Worm (Caenorhabditis elegans) whole organism, early embryonic: Measurements from ENCODE around the gene C05E7.3.

Source experiments
- B0310.2 ChIP-seq: sonication (generic microtip); optimal IDR thresholded peaks from 2 replicates; lab custom pipeline; 2016; ENCODE audit warnings: mild to moderate bottlenecking, missing genetic modification characterization, missing compliant biosample characterization
- F13C5.2 ChIP-seq: sonication (generic microtip); optimal IDR thresholded peaks from 2 replicates; lab custom pipeline; 2017; ENCODE audit warnings: mild to moderate bottlenecking, missing genetic modification characterization, inconsistent platforms, missing compliant biosample characterization
- aly-1 ChIP-seq: sonication (generic microtip); optimal IDR thresholded peaks from 2 replicates; lab custom pipeline; 2016; ENCODE audit warnings: missing genetic modification characterization, missing compliant biosample characterization
- ama-1 ChIP-seq: fragments of 150-350 bp; optimal IDR thresholded peaks from 2 replicates; lab custom pipeline; 2014
- ceh-13 ChIP-seq: fragments of 200-800 bp; sonication (Bioruptor generic); optimal IDR thresholded peaks from 2 replicates; lab custom pipeline; 2018; ENCODE audit warnings: mild to moderate bottlenecking, missing genetic modification characterization, missing compliant biosample characterization
- ceh-36 ChIP-seq: sonication (generic microtip); optimal IDR thresholded peaks from 2 replicates; lab custom pipeline; 2016; ENCODE audit warnings: missing genetic modification characterization, inconsistent platforms, missing compliant biosample characterization
- ets-7 ChIP-seq: sonication (generic microtip); optimal IDR thresholded peaks from 2 replicates; lab custom pipeline; 2016; ENCODE audit warnings: missing genotype, missing genetic modification characterization, missing compliant biosample characterization
- flt-1 ChIP-seq: fragments of 200-800 bp; sonication (Bioruptor generic); IDR thresholded peaks from 2 replicates; pipeline ENCODE4 v1.3.6; 2022; ENCODE audit warnings: missing genetic modification characterization, missing compliant biosample characterization
- hmbx-1 ChIP-seq: sonication (generic microtip); optimal IDR thresholded peaks from 2 replicates; lab custom pipeline; 2016; ENCODE audit warnings: mild to moderate bottlenecking, missing genetic modification characterization, missing compliant biosample characterization
- pes-1 ChIP-seq: fragments of 200-800 bp; sonication (Bioruptor generic); IDR thresholded peaks from 2 replicates; pipeline ENCODE4 v1.3.6; 2022; ENCODE audit warnings: missing genetic modification reagents, missing genetic modification characterization, missing compliant biosample characterization
- scrt-1 ChIP-seq: fragments of 200-800 bp; sonication (Bioruptor generic); IDR thresholded peaks from 2 replicates; pipeline ENCODE4 v1.3.6; 2022; ENCODE audit warnings: missing genetic modification characterization, missing compliant biosample characterization
- sea-1 ChIP-seq: fragments of 200-800 bp; sonication (Bioruptor generic); conservative IDR thresholded peaks from 2 replicates; pipeline ENCODE4 v1.3.6; 2022; ENCODE audit warnings: missing genetic modification characterization, missing compliant biosample characterization
- tbx-11 ChIP-seq: fragments of 200-800 bp; sonication (Bioruptor generic); IDR thresholded peaks from 2 replicates; pipeline ENCODE4 v1.3.6; 2022; ENCODE audit warnings: missing genetic modification characterization, missing compliant biosample characterization
- tbx-37 ChIP-seq: fragments of 200-800 bp; sonication (Bioruptor generic); conservative IDR thresholded peaks from 2 replicates; pipeline ENCODE4 v1.3.6; 2022; ENCODE audit warnings: missing genetic modification reagents, missing genetic modification characterization, missing compliant biosample characterization

ce11 chrX:12934768-12935167 lies 11.7 kb downstream of the C05E7.3 start, which contains the start of gene gmap-1:
- TF ChIP-seq ama-1 (lab: Kevin White, UChicago): no peak
- TF ChIP-seq ceh-13 (GFP tag; lab: Kevin White, UChicago): no peak
- TF ChIP-seq tbx-37 (GFP tag; lab: Robert Waterston, UW): no peak
- no peak for TF ChIP-seq ceh-36 (tag; lab: Kevin White, UChicago)
- TF ChIP-seq ets-7 (tag; lab: Kevin White, UChicago): no peak
- TF ChIP-seq aly-1 (tag; lab: Kevin White, UChicago): no peak
- no peak for TF ChIP-seq F13C5.2 (tag; lab: Kevin White, UChicago)
- TF ChIP-seq sea-1 (GFP tag; lab: Robert Waterston, UW): no peak
- no peak for TF ChIP-seq flt-1 (GFP tag; lab: Robert Waterston, UW)
- TF ChIP-seq scrt-1 (GFP tag; lab: Robert Waterston, UW): no peak
- TF ChIP-seq hmbx-1 (tag; lab: Kevin White, UChicago): no peak
- TF ChIP-seq pes-1: no peak
- no peak for TF ChIP-seq tbx-11 (GFP tag; lab: Robert Waterston, UW)
- no peak for TF ChIP-seq B0310.2
